Fruit fly (Drosophila melanogaster): ENCODE measurements around the gene mRpL2.

- TF ChIP-seq Myc (optimal IDR thresholded peaks at IDR 0.05) (no peak), insv (optimal IDR thresholded peaks at IDR 0.05) (no peak), ttk (optimal IDR thresholded peaks at IDR 0.05) (no peak)
Measured at dm6 chr3L:11119396-11119900, 1.2 kb upstream of the mRpL2 start.

Measured in Kc167 (cell line).